Worm (Caenorhabditis elegans): ENCODE results near the gene C16B8.2.

DNA sequence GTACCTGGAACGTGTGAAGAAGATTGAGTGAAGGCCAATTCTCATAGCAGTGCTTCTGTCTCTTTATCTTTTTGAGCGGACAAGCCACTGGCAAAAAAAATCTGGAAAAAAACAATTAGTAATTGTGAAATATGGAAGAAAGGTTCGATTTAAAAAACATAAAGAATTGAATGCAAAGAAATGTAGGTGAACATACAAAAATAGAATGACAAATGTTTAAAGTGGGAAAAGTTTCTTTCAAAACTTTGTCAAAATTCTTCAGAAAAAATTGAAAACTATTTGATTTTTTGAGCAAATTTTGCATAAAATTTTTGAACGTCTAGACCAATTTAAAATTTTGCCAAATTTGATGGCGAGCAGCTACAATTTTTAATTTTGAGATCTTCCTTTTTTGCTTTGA lies 23.0 kb downstream of the C16B8.2 start, which contains the start of gene ptp-4A2:
- no peak for TF ChIP-seq sea-2 (GFP tag; IDR thresholded peaks at IDR 0.05)
- no peak for TF ChIP-seq hmg-1.2 (GFP tag; IDR thresholded peaks at IDR 0.05)
- no peak for TF ChIP-seq snpc-1.1 (tag; optimal IDR thresholded peaks at IDR 0.05; ENCODE audit: insufficient read depth)
- TF ChIP-seq ama-1 (optimal IDR thresholded peaks at IDR 0.05): no peak
- no peak for TF ChIP-seq ama-1 (GFP tag; optimal IDR thresholded peaks at IDR 0.05)
- TF ChIP-seq F49E8.2 (tag; optimal IDR thresholded peaks at IDR 0.05; ENCODE audit: insufficient read depth): no peak
- TF ChIP-seq T26A5.8 (tag; optimal IDR thresholded peaks at IDR 0.05): no peak
- TF ChIP-seq F23B12.7 (tag; optimal IDR thresholded peaks at IDR 0.05; ENCODE audit: insufficient read depth): no peak
- TF ChIP-seq lsl-1 (GFP tag; optimal IDR thresholded peaks at IDR 0.05): no peak
- TF ChIP-seq snpc-4 (GFP tag; optimal IDR thresholded peaks at IDR 0.05): no peak
- TF ChIP-seq snpc-4 (tag; optimal IDR thresholded peaks at IDR 0.05): no peak

All from whole organism, young adult.